Fruit fly (Drosophila melanogaster) whole organism: ENCODE results near the gene ppk.

Experiments
- CG8478 ChIP-seq: fragments of >200 bp; optimal IDR thresholded peaks from 2 replicates; lab custom pipeline; 2018; ENCODE audit warnings: inconsistent platforms
- Dll ChIP-seq: fragments of >200 bp; optimal IDR thresholded peaks from 2 replicates; lab custom pipeline; 2017
- EcR ChIP-seq, 2 experiments: fragments of >200 bp; optimal IDR thresholded peaks; 2 replicates each; lab custom pipeline; 2017; ENCODE audit warnings: missing biosample characterization in 2 of 2, missing genetic modification characterization in 2 of 2, missing genetic modification reagents in 2 of 2
- pan ChIP-seq: fragments of >200 bp; optimal IDR thresholded peaks from 2 replicates; lab custom pipeline; 2017
- psq ChIP-seq: fragments of >200 bp; optimal IDR thresholded peaks from 2 replicates; lab custom pipeline; 2017
- usp ChIP-seq: fragments of >200 bp; optimal IDR thresholded peaks from 2 replicates; lab custom pipeline; 2017; ENCODE audit warnings: missing biosample characterization, missing genetic modification characterization, mixed read lengths

The ppk gene

DNA sequence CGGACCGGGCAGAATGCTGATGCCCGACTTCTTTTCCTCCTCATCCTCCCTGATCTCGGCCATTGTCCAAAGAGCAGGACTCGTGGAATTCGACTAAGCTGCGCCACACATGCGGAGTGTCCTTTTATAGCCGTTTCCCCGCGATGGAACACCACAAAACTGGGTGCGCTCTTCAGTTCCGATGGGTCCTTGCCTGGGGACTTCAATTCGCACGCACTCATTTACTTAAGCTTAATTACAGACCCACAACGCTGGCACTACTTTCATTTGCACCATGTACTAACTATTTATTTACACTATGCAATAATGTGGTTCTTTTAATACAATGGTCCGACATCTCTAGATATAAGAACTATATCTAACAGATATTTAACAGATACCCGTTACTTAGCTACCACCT, at the start of gene ppk:
ppk (minus strand) TSS at position 101 of the 400 bp plus-strand sequence.
- TF ChIP-seq Dll (lab: Kevin White, UChicago) = no peak
- TF ChIP-seq CG8478 (lab: Kevin White, UChicago) = no peak
- no peak for TF ChIP-seq usp
- no peak for TF ChIP-seq psq (lab: Kevin White, UChicago)
- TF ChIP-seq EcR (GFP tag; optimal IDR thresholded peaks at IDR 0.05; lab: Kevin White, UChicago) = no peak
- no peak for TF ChIP-seq pan (lab: Kevin White, UChicago)

DNA sequence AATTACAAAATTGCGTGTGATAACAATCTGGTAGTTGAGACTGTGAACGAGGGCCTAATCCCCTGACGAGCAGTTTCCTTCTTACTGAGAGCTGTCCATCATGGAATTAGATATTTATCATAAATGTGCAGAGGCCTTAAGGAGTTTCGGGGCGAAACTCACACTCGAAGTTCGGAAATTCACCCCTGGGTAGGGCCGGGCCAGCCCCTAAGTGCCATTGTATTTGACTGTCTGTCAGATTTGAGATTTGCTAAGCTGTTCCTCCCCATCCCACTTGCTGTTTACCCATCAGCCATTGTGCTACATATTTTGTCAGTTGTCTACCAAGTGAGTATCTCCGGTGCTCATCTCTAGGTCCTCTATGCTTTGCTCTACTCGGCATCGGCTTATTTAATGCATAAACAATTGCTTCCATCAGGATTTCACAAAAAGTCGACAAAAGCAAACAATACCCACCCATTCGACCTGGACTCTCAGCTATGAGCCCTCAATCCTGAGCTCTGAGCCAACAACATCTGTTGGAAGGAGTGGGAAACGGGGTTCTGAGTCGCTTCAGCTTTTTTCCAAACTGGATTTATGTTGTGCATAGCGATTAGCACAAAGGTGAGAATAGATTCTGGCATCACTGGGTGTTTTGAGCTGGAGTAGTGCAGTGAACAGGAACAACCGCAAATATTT, 49.3 kb upstream of the ppk start:
- TF ChIP-seq EcR (GFP tag; optimal IDR thresholded peaks at IDR 0.05; lab: Kevin White, UChicago) (no peak), pan (lab: Kevin White, UChicago) (no peak), psq (lab: Kevin White, UChicago) (no peak)

DNA sequence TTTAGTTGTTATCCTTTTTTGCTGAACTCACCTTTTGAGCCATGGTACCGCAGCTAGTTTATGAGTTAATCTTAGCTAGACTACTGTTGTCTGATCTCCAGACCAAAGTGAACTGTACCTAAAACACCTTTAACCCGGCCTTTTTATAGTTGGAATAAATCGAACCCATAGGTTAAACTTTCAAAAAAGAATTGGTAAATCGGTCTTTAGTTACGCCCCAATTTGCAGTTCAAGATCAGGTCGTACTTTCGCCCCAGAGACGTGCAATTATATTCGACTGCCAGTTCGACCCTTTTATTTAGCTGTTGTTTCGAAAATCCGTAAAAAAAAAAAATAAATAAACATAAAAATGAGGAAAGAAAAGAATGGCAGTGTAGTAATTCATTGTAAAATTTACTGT, 44.1 kb upstream of the ppk start, which contains the start of gene Cpr35B:
Cpr35B (minus strand) TSS at position 101 of the 400 bp plus-strand sequence.
- TF ChIP-seq usp = no peak
- no peak for TF ChIP-seq pan (lab: Kevin White, UChicago)
- no peak for TF ChIP-seq Dll (lab: Kevin White, UChicago)
- TF ChIP-seq CG8478 (lab: Kevin White, UChicago) = no peak
- TF ChIP-seq EcR (GFP tag; optimal IDR thresholded peaks at IDR 0.05; lab: Kevin White, UChicago) = no peak
- TF ChIP-seq psq (lab: Kevin White, UChicago) = no peak

DNA sequence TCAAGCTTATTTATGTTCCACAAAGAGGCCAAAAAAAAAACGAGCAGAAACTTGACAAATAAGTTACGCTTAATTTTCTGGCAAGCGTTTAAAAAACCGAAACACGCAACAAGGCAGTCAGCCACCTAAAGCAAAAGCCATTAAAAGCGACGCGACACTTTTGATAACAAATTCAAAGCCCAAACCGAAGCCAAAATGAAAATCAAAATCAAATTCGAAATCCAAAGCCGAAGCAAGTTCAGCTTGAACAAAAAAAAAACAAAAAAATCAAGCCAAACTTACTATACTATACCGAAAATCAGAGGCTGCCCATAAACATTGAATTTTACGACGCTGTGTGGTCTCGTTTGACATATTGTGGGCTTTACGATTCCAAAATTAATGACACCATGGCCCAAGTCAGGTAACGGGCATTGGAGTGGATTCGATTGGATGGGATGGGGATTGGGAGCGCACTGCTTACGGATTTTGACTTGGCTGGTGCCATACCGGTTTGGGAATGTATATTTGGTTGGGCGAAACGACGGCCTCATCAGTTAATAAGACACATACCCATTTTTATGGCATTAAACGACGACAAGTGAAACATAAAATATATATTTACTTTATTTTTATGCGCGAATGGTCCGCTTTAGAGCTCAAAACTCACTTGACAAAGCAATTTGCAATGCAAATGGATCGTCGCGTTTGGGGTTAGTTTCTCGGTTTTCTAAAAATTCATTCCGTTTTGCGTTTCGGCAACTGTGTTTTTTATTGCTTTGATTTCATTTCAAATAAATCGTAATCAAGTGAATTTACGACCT, 41.3 kb upstream of the ppk start:
- TF ChIP-seq usp (no peak), Dll (lab: Kevin White, UChicago) (no peak), pan (lab: Kevin White, UChicago) (no peak), psq (lab: Kevin White, UChicago) (no peak), EcR (GFP tag; optimal IDR thresholded peaks at IDR 0.05; lab: Kevin White, UChicago) (no peak), CG8478 (lab: Kevin White, UChicago) (no peak)

DNA sequence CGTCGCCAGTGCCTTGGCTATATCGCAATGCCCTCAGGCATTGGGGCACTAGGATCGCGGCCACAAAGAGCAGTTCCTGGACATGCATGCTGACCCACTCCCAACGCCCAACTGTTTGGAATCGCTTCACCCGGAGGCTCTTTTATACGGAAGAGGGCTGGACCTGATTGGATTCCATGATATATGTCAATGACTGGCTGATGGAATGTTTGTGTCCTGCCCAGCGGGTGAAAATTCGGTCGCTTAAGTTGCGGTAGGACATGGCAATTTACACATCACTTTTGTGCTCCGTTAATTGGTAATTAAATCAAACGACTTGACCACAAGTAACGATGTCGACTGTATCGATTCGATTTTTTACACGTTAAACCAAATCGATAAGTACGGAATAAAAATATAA, 36.3 kb upstream of the ppk start, which contains the start of gene Pburs:
Pburs (minus strand) TSS at position 101 of the 400 bp plus-strand sequence.
- TF ChIP-seq CG8478 (lab: Kevin White, UChicago) = no peak
- TF ChIP-seq psq (lab: Kevin White, UChicago) = no peak
- no peak for TF ChIP-seq usp
- TF ChIP-seq pan (lab: Kevin White, UChicago) = no peak
- no peak for TF ChIP-seq EcR (GFP tag; optimal IDR thresholded peaks at IDR 0.05; lab: Kevin White, UChicago)
- no peak for TF ChIP-seq Dll (lab: Kevin White, UChicago)

DNA sequence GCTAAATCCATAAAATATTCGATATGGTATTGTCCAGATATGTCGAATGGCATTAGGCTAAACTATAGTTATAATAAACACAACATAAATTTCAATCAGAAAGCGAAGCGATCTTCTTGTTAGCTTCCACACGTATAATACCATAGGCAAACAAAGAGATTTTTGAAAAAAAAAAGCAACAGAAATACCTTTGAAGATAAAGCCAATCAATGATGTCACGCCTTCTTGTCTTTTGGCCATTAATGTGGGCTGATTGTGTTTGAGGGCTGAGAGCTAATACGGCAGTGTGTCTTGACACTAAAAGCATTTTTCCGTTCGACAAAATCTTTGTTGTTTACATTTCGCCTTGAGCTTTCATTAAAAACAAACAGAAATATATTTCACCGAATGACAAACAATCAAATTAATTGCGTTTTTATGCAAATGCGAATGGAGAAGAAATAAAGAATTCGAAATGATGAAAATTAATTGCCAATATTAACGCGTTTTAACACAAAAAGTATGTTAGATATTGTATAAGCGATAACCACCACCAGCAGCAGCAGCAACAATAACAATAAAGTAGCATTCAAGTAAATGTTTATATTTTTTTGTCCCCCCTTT, 33.4 kb upstream of the ppk start:
- TF ChIP-seq CG8478 (lab: Kevin White, UChicago) (no peak), usp (no peak), Dll (lab: Kevin White, UChicago) (no peak), EcR (GFP tag; optimal IDR thresholded peaks at IDR 0.05; lab: Kevin White, UChicago) (no peak), pan (lab: Kevin White, UChicago) (no peak), psq (lab: Kevin White, UChicago) (no peak)

DNA sequence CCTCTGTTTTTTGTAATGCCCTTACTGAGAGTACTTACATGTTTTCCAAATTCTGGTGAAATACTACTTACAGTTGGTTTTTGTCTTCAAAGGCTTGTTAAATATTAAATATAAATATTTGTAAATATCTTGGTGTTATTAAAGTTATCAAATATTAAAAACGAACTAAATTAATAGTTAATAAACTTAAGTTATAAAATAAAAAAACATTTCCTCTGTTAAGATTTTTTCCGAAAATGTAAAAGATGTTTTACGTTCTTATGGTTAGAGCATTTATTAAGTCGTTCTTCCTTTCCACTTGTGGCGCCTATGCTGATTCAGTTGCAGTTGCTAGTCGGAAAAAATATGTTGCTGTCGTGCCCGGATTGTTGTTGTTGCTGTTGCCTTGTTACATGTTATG, 32.4 kb upstream of the ppk start:
- TF ChIP-seq pan (lab: Kevin White, UChicago) (no peak), psq (lab: Kevin White, UChicago) (no peak), EcR (GFP tag; optimal IDR thresholded peaks at IDR 0.05; lab: Kevin White, UChicago) (no peak), usp (no peak), CG8478 (lab: Kevin White, UChicago) (no peak), Dll (lab: Kevin White, UChicago) (no peak)

DNA sequence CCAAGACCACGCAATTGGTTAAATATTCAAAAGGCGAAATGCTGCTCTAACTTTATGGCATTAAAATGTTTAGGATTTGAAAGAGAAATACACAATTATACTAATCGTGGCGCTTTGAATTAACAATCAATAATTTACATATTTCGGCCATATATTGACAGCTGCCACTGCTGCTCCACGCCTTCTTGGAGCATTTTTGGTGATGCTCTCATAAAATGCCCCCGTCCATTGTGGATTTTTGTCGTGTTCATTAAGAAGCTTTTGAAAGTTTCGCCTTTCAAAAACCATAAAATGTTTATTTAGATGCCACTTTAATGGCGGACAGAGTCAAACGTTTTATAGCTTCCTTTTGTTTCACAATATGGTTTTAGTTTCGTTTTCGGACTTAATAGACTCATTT, 30.1 kb upstream of the ppk start:
- TF ChIP-seq EcR (GFP tag; optimal IDR thresholded peaks at IDR 0.05; lab: Kevin White, UChicago) = no peak
- TF ChIP-seq psq (lab: Kevin White, UChicago) = no peak
- TF ChIP-seq pan (lab: Kevin White, UChicago) = no peak
- TF ChIP-seq Dll (lab: Kevin White, UChicago) = no peak
- no peak for TF ChIP-seq CG8478 (lab: Kevin White, UChicago)
- TF ChIP-seq usp = no peak

DNA sequence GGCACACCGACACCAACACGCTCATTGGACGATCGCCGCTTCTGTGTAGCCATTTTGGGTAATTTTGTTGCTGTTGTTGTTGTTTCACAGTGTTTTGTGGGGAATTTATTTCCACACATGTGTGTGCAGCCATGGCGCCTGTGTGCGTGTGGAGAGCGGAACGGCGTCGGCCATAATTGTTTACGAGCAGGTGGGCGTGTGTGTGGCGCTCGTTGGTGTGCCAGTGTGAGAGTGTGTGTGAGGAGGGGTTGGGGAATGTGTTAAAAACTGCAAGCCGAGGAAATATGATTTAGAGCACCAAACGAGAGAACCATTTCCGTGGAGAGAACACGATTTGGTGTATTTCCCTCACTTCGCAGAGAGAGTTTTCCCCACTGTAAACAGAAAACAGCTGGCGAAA, 29.4 kb upstream of the ppk start:
- TF ChIP-seq Dll (lab: Kevin White, UChicago) (peak; percentile 83), EcR (GFP tag; optimal IDR thresholded peaks at IDR 0.05; lab: Kevin White, UChicago) (no peak), usp (no peak), CG8478 (lab: Kevin White, UChicago) (no peak), pan (lab: Kevin White, UChicago) (no peak), psq (lab: Kevin White, UChicago) (no peak)

DNA sequence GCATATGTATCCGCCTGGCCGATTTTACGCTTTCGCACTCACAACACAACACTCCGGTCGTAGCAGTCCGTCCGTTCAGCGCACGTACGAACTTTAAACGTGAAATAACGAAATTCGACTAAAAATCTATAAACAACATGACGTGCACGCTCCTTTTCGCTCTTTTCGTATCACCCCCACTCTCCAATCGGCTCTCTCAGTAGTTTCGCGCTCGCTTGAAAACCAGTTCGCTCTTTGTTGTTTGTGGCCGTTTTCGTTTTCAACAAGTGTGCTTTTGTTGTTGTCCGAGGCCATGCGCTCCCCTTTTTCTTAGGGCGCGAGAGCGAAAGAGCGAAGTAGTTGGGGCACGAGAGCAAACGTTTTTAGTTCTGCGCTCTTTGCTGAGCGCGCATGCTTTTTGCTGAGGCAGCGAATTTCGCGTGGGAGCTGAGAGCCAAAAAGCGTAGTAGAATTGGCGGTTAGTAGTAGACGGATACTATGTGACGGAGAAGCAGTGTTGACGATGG, 28.5 kb upstream of the ppk start, which contains the start of gene elB:
elB (minus strand) TSS at position 122 of the 506 bp plus-strand sequence.
- TF ChIP-seq psq (lab: Kevin White, UChicago) = no peak
- no peak for TF ChIP-seq EcR (GFP tag; optimal IDR thresholded peaks at IDR 0.05; lab: Kevin White, UChicago)
- no peak for TF ChIP-seq usp
- no peak for TF ChIP-seq pan (lab: Kevin White, UChicago)
- no peak for TF ChIP-seq CG8478 (lab: Kevin White, UChicago)
- TF ChIP-seq Dll (lab: Kevin White, UChicago) = peak; percentile 98
